Fruit fly (Drosophila melanogaster): ENCODE results near the gene indra.

The indra gene

DNA sequence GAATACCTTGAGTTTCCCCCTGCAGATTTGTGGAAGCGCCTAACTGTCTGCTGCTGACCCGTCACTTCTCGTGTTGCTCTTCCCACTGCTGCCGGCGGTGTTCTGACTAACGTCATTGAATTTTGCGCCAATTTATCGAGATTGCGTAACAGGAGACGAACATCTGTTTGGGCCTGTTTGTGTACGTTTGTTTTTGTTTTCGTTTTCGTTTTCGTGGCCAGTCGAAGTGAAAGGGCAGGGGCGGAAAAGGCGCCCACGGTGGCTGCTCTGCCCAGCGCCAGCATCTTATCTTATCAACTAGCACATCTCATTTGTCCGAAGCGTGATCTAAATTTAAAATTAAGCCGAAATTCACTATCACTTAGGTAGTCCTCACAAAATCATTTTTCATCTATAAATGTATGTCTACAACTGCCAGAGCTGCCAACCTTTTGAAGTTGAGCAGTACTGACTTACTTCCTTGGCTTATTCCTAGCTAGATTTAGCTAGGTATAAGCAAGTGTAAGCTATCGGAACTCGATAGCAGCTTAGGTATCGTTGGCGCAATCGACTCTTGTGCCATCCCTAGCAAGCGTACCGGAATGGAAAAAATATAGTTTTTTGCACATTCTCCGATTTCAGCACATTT is 35.1 kb downstream of the indra start, which contains the start of the genes Ctr9 and Nt5a (continued):
- TF ChIP-seq Sox100B (GFP tag; optimal IDR thresholded peaks at IDR 0.05) (no peak), CG18619 (GFP tag; optimal IDR thresholded peaks at IDR 0.05) (no peak), CG5180 (GFP tag; optimal IDR thresholded peaks at IDR 0.05) (no peak), CG4730 (GFP tag; IDR thresholded peaks at IDR 0.05) (no peak), klu (GFP tag; IDR thresholded peaks at IDR 0.05) (no peak), Ada2b (GFP tag; IDR thresholded peaks at IDR 0.05) (0 out of 2 replicates have a peak, but pooled peaks have one; percentile 25), fd64A (GFP tag; optimal IDR thresholded peaks at IDR 0.05) (no peak), Eip74EF (GFP tag; optimal IDR thresholded peaks at IDR 0.05) (peak in 1 of 2 experiments; percentile 47), CG31441 (GFP tag; IDR thresholded peaks at IDR 0.05) (no peak), CG3847 (GFP tag; IDR thresholded peaks at IDR 0.05) (peak; percentile 74), gfzf (GFP tag; optimal IDR thresholded peaks at IDR 0.05) (peak; percentile 43), Bteb2 (GFP tag; optimal IDR thresholded peaks at IDR 0.05) (peak; percentile 72), CG31224 (GFP tag; IDR thresholded peaks at IDR 0.05) (peak; percentile 62; the same call in 1 of the 2 replicates), toy (GFP tag; IDR thresholded peaks at IDR 0.05) (no peak), danr (GFP tag; IDR thresholded peaks at IDR 0.05) (no peak), CG6654 (GFP tag; optimal IDR thresholded peaks at IDR 0.05) (no peak), CG12219 (GFP tag; optimal IDR thresholded peaks at IDR 0.05) (no peak), CG8478 (optimal IDR thresholded peaks at IDR 0.05) (no peak), Atf6 (GFP tag; IDR thresholded peaks at IDR 0.05) (no peak), CG7839 (tag; optimal IDR thresholded peaks at IDR 0.05) (no peak), CG9437 (GFP tag; optimal IDR thresholded peaks at IDR 0.05) (no peak), pros (GFP tag; optimal IDR thresholded peaks at IDR 0.05) (no peak), CG9932 (GFP tag; IDR thresholded peaks at IDR 0.05) (peak; percentile 88), inv (GFP tag; IDR thresholded peaks at IDR 0.05; ENCODE audit: partially characterized antibody) (peak; percentile 68), gcm2 (GFP tag; optimal IDR thresholded peaks at IDR 0.05) (peak; percentile 51), CG7357 (GFP tag; IDR thresholded peaks at IDR 0.05) (peak; percentile 7; the same call in 1 of the 3 replicates), CG18011 (GFP tag; optimal IDR thresholded peaks at IDR 0.05) (peak; percentile 42), ken (GFP tag; IDR thresholded peaks at IDR 0.05) (0 out of 3 replicates have a peak, but pooled peaks have one; percentile 56), Sry-δ (GFP tag; optimal IDR thresholded peaks at IDR 0.05) (peak; percentile 95), pan (optimal IDR thresholded peaks at IDR 0.05) (no peak), pan (GFP tag; optimal IDR thresholded peaks at IDR 0.05 in 1 of 2, IDR thresholded peaks at IDR 0.05 in 1 of 2) (no peak), CG4424 (GFP tag; optimal IDR thresholded peaks at IDR 0.05) (peak; percentile 5), nau (GFP tag; optimal IDR thresholded peaks at IDR 0.05) (no peak), sim (GFP tag; IDR thresholded peaks at IDR 0.05) (no peak), CG4328 (GFP tag; optimal IDR thresholded peaks at IDR 0.05) (no peak), onecut (GFP tag; IDR thresholded peaks at IDR 0.05) (no peak), tio (GFP tag; optimal IDR thresholded peaks at IDR 0.05) (no peak), C15 (GFP tag; IDR thresholded peaks at IDR 0.05) (0 out of 3 replicates have a peak, but pooled peaks have one; percentile 27), lab (GFP tag; optimal IDR thresholded peaks at IDR 0.05) (no peak), Spps (tag; optimal IDR thresholded peaks at IDR 0.05) (no peak), trem (tag; optimal IDR thresholded peaks at IDR 0.05) (peak; percentile 99), Usf (GFP tag; optimal IDR thresholded peaks at IDR 0.05) (no peak), knrl (GFP tag; IDR thresholded peaks at IDR 0.05; ENCODE audit: partially characterized antibody) (peak; percentile 75), Sin3A (optimal IDR thresholded peaks at IDR 0.05) (peak; percentile 80), Myb (GFP tag; optimal IDR thresholded peaks at IDR 0.05) (peak; percentile 72), Xbp1 (GFP tag; optimal IDR thresholded peaks at IDR 0.05) (peak; percentile 65), CG15696 (tag; optimal IDR thresholded peaks at IDR 0.05) (no peak), usp (GFP tag; optimal IDR thresholded peaks at IDR 0.05) (no peak), CG16779 (GFP tag; IDR thresholded peaks at IDR 0.05) (no peak), CG10366 (GFP tag; IDR thresholded peaks at IDR 0.05) (no peak; the same call in 1 of the 2 replicates), D19A (tag; optimal IDR thresholded peaks at IDR 0.05) (no peak)

Data from whole organism, embryonic.